Fruit fly (Drosophila melanogaster) whole organism, wandering third instar larva: ENCODE results near the gene Ilp5.

Experiments used
- Abd-B ChIP-seq: fragments of >200 bp; optimal IDR thresholded peaks from 2 replicates; lab custom pipeline; 2017; ENCODE audit warnings: missing biosample characterization, missing genetic modification characterization
- CG32264 ChIP-seq: fragments of 200-800 bp; sonication (Bioruptor generic); optimal IDR thresholded peaks from 2 replicates; lab custom pipeline; 2016; ENCODE audit warnings: missing biosample characterization, missing genetic modification characterization
- CG9705 ChIP-seq: fragments of 200-800 bp; sonication (Bioruptor generic); optimal IDR thresholded peaks from 2 replicates; lab custom pipeline; 2018; ENCODE audit warnings: missing biosample characterization, mild to moderate bottlenecking, missing genetic modification characterization
- CrebA ChIP-seq: fragments of 200-800 bp; sonication (Bioruptor generic); optimal IDR thresholded peaks from 2 replicates; lab custom pipeline; 2016; ENCODE audit warnings: missing biosample characterization, mild to moderate bottlenecking, missing genetic modification characterization, borderline replicate concordance
- Dfd ChIP-seq: fragments of >200 bp; optimal IDR thresholded peaks from 2 replicates; lab custom pipeline; 2017; ENCODE audit warnings: missing biosample characterization, missing genetic modification characterization
- Dif ChIP-seq: fragments of 200-275, 200-300 bp; sonication (Bioruptor generic); optimal IDR thresholded peaks from 2 replicates; lab custom pipeline; 2018; ENCODE audit warnings: missing biosample characterization, missing genetic modification characterization; ENCODE audit not compliant: partially characterized antibody
- GATAd ChIP-seq: sonication (Bioruptor generic); optimal IDR thresholded peaks from 2 replicates; lab custom pipeline; 2016; ENCODE audit warnings: missing biosample characterization, missing genetic modification characterization
- HLH106 ChIP-seq: fragments of 200-800 bp; optimal IDR thresholded peaks from 3 replicates; lab custom pipeline; 2019; ENCODE audit warnings: missing biosample characterization, mild to moderate bottlenecking, missing genetic modification characterization, moderate library complexity
- Hnf4 ChIP-seq: fragments of 200-800 bp; sonication (Bioruptor generic); optimal IDR thresholded peaks from 2 replicates; lab custom pipeline; 2016; ENCODE audit warnings: missing biosample characterization, mild to moderate bottlenecking, missing genetic modification characterization
- Hr78 ChIP-seq: fragments of >200 bp; optimal IDR thresholded peaks from 2 replicates; lab custom pipeline; 2017; ENCODE audit warnings: missing biosample characterization, missing genetic modification characterization
- Hr83 ChIP-seq: fragments of 200-300 bp; sonication (Bioruptor generic); optimal IDR thresholded peaks from 2 replicates; lab custom pipeline; 2016; ENCODE audit warnings: missing biosample characterization, mild to moderate bottlenecking, missing genetic modification characterization, moderate library complexity; ENCODE audit not compliant: poor library complexity, severe bottlenecking
- Jra ChIP-seq: sonication (Bioruptor generic); optimal IDR thresholded peaks from 2 replicates; lab custom pipeline; 2016; ENCODE audit warnings: missing biosample characterization, missing genetic modification characterization
- Mio ChIP-seq: sonication (Bioruptor generic); optimal IDR thresholded peaks from 2 replicates; lab custom pipeline; 2016; ENCODE audit warnings: missing biosample characterization, missing genetic modification characterization
- Myc ChIP-seq: fragments of >200 bp; optimal IDR thresholded peaks from 2 replicates; lab custom pipeline; 2017
- Rel ChIP-seq, 2 experiments: fragments of 200-800 bp; sonication (Bioruptor generic) in 1 of 2; optimal IDR thresholded peaks; 2 replicates in 1 of 2; 3 replicates in 1 of 2; lab custom pipeline; 2016 to 2019; ENCODE audit warnings: mild to moderate bottlenecking in 2 of 2, missing biosample characterization in 2 of 2, missing genetic modification characterization in 2 of 2, moderate library complexity in 1 of 2
- Sp1 ChIP-seq: fragments of 200-800 bp; sonication (Bioruptor generic); optimal IDR thresholded peaks from 3 replicates; lab custom pipeline; 2019; ENCODE audit warnings: missing biosample characterization, mild to moderate bottlenecking, missing genetic modification characterization, moderate library complexity
- Vsx2 ChIP-seq: fragments of 200-300, 225-300 bp; sonication (Bioruptor generic); optimal IDR thresholded peaks from 2 replicates; lab custom pipeline; 2018; ENCODE audit warnings: missing biosample characterization, missing genetic modification characterization; ENCODE audit not compliant: partially characterized antibody
- br ChIP-seq: fragments of 200-800 bp; sonication (Bioruptor generic); optimal IDR thresholded peaks from 2 replicates; lab custom pipeline; 2016; ENCODE audit warnings: missing biosample characterization, missing genetic modification characterization
- brk ChIP-seq: fragments of 200-800 bp; sonication (Bioruptor generic); optimal IDR thresholded peaks from 2 replicates; lab custom pipeline; 2016; ENCODE audit warnings: missing biosample characterization, mild to moderate bottlenecking, missing genetic modification characterization
- dl ChIP-seq, 2 experiments: fragments of 175-275, 200-275 bp in 1 of 2; fragments of 200-275 bp in 1 of 2; sonication (Bioruptor generic); optimal IDR thresholded peaks; lab custom pipeline; 2018; ENCODE audit warnings: mild to moderate bottlenecking in 2 of 2, missing biosample characterization in 2 of 2, missing genetic modification characterization in 2 of 2, moderate library complexity in 2 of 2; ENCODE audit not compliant: partially characterized antibody in 2 of 2, insufficient read depth in 1 of 2
- dmrt93B ChIP-seq: fragments of 200-800 bp; sonication (Bioruptor generic); optimal IDR thresholded peaks from 2 replicates; lab custom pipeline; 2018; ENCODE audit warnings: missing biosample characterization, mild to moderate bottlenecking, missing genetic modification characterization
- dsf ChIP-seq: sonication (Bioruptor generic); optimal IDR thresholded peaks from 2 replicates; lab custom pipeline; 2016; ENCODE audit warnings: missing biosample characterization, missing genetic modification characterization, borderline replicate concordance
- ey ChIP-seq: fragments of 200-800 bp; sonication (Bioruptor generic); optimal IDR thresholded peaks from 2 replicates; lab custom pipeline; 2016; ENCODE audit warnings: missing biosample characterization, missing genetic modification characterization
- foxo ChIP-seq, 2 experiments: fragments of 200-800 bp; sonication (Bioruptor generic); optimal IDR thresholded peaks; 2 replicates in 1 of 2; 3 replicates in 1 of 2; lab custom pipeline; 2016 to 2017; ENCODE audit warnings: missing biosample characterization in 2 of 2, missing genetic modification characterization in 2 of 2
- fru ChIP-seq: fragments of 200-800 bp; sonication (Bioruptor generic); optimal IDR thresholded peaks from 3 replicates; lab custom pipeline; 2016; ENCODE audit warnings: missing biosample characterization, mild to moderate bottlenecking, missing genetic modification characterization
- h ChIP-seq: fragments of 200-800 bp; sonication (Bioruptor generic); optimal IDR thresholded peaks from 3 replicates; lab custom pipeline; 2016; ENCODE audit warnings: missing biosample characterization, mild to moderate bottlenecking, missing genetic modification characterization
- jim ChIP-seq: fragments of 175-275, 200-325 bp; sonication (Bioruptor generic); optimal IDR thresholded peaks from 2 replicates; lab custom pipeline; 2016; ENCODE audit warnings: missing biosample characterization, mild to moderate bottlenecking, missing genetic modification characterization
- pan ChIP-seq: fragments of >200 bp; optimal IDR thresholded peaks from 2 replicates; lab custom pipeline; 2017
- psq ChIP-seq: fragments of 200-800 bp; sonication (Bioruptor generic); optimal IDR thresholded peaks from 3 replicates; lab custom pipeline; 2017; ENCODE audit warnings: missing biosample characterization, mild to moderate bottlenecking, missing genetic modification characterization, moderate library complexity
- rgr ChIP-seq: fragments of 200-800 bp; sonication (Bioruptor generic); optimal IDR thresholded peaks from 3 replicates; lab custom pipeline; 2016; ENCODE audit warnings: missing biosample characterization, mild to moderate bottlenecking, missing genetic modification characterization
- sage ChIP-seq: fragments of 200-800 bp; sonication (Bioruptor generic); optimal IDR thresholded peaks from 2 replicates; lab custom pipeline; 2016; ENCODE audit warnings: missing biosample characterization, mild to moderate bottlenecking, missing genetic modification characterization
- sv ChIP-seq: fragments of 200-800 bp; sonication (Bioruptor generic); optimal IDR thresholded peaks from 3 replicates; lab custom pipeline; 2016; ENCODE audit warnings: missing biosample characterization, missing genetic modification characterization
- tai ChIP-seq: sonication (Bioruptor generic); optimal IDR thresholded peaks from 2 replicates; lab custom pipeline; 2016; ENCODE audit warnings: missing biosample characterization, missing genetic modification characterization
- usp ChIP-seq: fragments of >200 bp; optimal IDR thresholded peaks from 2 replicates; lab custom pipeline; 2017; ENCODE audit warnings: missing biosample characterization, missing genetic modification characterization
- woc ChIP-seq: sonication (Bioruptor generic); optimal IDR thresholded peaks from 2 replicates; lab custom pipeline; 2016; ENCODE audit warnings: missing biosample characterization, mild to moderate bottlenecking, missing genetic modification characterization

The Ilp5 gene

DNA sequence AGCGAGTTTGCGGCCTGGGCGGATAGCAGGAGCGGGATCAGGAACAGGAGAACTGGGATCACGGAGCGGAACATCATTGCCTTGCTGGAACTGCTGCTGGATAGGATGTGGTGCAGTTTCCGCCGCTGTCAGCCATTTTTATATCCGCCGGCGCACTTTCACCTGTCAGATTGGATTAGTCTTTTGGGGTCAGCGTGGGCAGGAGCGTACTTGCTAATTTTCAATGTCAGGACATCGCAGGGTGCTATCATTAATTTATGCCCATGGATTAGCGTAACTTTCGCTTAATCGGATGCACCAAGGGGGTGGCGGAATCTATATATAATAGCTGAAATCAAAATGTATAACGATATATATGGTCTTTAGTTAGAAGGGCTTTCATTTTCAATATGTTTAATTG is at the start of gene Ilp5:
Gene Ilp5, minus strand, starts transcription at position 101 of the 400 bp plus-strand sequence.
- TF ChIP-seq dl (GFP tag; optimal IDR thresholded peaks at IDR 0.05; lab: Kevin White, UChicago; ENCODE audit: insufficient read depth in 1 of 2, partially characterized antibody in 2 of 2) (no peak), CG9705 (GFP tag; lab: Kevin White, UChicago) (no peak), Hr78 (GFP tag; lab: Kevin White, UChicago) (no peak), h (no peak), fru (no peak), Myc (lab: Kevin White, UChicago) (no peak), usp (GFP tag; lab: Kevin White, UChicago) (no peak), sage (GFP tag; lab: Kevin White, UChicago) (no peak), ey (GFP tag; lab: Kevin White, UChicago) (no peak), CrebA (GFP tag; lab: Kevin White, UChicago) (no peak), Jra (GFP tag; lab: Kevin White, UChicago) (no peak), jim (GFP tag; lab: Kevin White, UChicago) (no peak), psq (no peak), sv (GFP tag; lab: Kevin White, UChicago) (no peak)

DNA sequence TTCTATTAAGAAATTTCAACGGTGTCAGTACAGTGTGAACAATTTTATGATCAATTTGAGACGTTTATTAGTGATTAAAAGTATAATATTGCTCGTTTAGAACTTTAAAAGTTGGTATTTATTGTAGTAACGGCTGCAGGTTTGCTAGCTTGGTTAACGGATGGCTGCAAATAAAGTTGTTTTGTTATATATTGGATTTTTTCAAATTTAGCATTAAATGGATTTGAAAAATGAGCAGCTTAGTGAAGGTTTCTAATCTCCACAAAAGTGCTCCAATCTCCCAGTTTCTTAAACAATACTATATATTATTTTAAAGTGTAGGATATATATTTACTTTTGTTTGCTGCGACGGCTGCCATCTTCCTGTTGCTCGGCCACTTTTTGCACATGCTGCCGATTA is 48.3 kb upstream of the Ilp5 start:
- no peak for TF ChIP-seq Hr78 (GFP tag; lab: Kevin White, UChicago)
- no peak for TF ChIP-seq HLH106 (tag; lab: Kevin White, UChicago)
- TF ChIP-seq CG32264 (GFP tag; lab: Kevin White, UChicago), result no peak
- TF ChIP-seq usp (GFP tag; lab: Kevin White, UChicago), result no peak
- no peak for TF ChIP-seq Rel (GFP tag; optimal IDR thresholded peaks at IDR 0.05; lab: Kevin White, UChicago)
- no peak for TF ChIP-seq Rel (tag; optimal IDR thresholded peaks at IDR 0.05; lab: Kevin White, UChicago)
- TF ChIP-seq psq, result no peak
- no peak for TF ChIP-seq Jra (GFP tag; lab: Kevin White, UChicago)
- TF ChIP-seq Vsx2 (GFP tag; lab: Kevin White, UChicago), result no peak
- no peak for TF ChIP-seq CrebA (GFP tag; lab: Kevin White, UChicago)
- no peak for TF ChIP-seq Myc (lab: Kevin White, UChicago)
- TF ChIP-seq Hr83, result no peak
- no peak for TF ChIP-seq brk (GFP tag; lab: Kevin White, UChicago)
- no peak for TF ChIP-seq ey (GFP tag; lab: Kevin White, UChicago)
- no peak for TF ChIP-seq h
- no peak for TF ChIP-seq pan (lab: Kevin White, UChicago)
- TF ChIP-seq foxo (GFP tag; optimal IDR thresholded peaks at IDR 0.05; lab: Kevin White, UChicago), result no peak

DNA sequence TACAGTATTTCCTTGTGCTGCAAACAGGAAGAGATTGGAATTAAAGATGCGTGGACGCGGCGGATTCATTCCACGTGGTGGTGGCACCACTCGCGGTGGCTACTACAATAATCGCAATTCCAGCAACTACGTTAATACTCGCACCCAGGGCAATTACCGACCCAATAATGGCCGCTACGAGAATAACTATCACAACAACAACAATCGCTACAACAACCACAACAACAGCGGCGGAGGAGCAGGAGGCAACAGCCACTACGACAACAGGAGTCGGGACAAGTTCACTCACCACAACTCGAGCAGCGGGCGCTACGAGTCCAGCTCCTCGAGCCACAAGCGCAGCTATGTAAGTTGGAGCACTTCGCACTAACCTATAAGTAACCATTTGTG is 41.4 kb upstream of the Ilp5 start:
- TF ChIP-seq Vsx2 (GFP tag; lab: Kevin White, UChicago) (no peak), dl (GFP tag; optimal IDR thresholded peaks at IDR 0.05; lab: Kevin White, UChicago; ENCODE audit: insufficient read depth in 1 of 2, partially characterized antibody in 2 of 2) (no peak), woc (GFP tag; lab: Kevin White, UChicago) (no peak), CrebA (GFP tag; lab: Kevin White, UChicago) (no peak), GATAd (no peak), rgr (GFP tag; lab: Kevin White, UChicago) (no peak), Myc (lab: Kevin White, UChicago) (no peak), psq (no peak), sage (GFP tag; lab: Kevin White, UChicago) (no peak), Hnf4 (GFP tag; lab: Kevin White, UChicago) (no peak), brk (GFP tag; lab: Kevin White, UChicago) (no peak), pan (lab: Kevin White, UChicago) (no peak), h (no peak), CG9705 (GFP tag; lab: Kevin White, UChicago) (no peak), Sp1 (GFP tag; lab: Kevin White, UChicago) (no peak)

DNA sequence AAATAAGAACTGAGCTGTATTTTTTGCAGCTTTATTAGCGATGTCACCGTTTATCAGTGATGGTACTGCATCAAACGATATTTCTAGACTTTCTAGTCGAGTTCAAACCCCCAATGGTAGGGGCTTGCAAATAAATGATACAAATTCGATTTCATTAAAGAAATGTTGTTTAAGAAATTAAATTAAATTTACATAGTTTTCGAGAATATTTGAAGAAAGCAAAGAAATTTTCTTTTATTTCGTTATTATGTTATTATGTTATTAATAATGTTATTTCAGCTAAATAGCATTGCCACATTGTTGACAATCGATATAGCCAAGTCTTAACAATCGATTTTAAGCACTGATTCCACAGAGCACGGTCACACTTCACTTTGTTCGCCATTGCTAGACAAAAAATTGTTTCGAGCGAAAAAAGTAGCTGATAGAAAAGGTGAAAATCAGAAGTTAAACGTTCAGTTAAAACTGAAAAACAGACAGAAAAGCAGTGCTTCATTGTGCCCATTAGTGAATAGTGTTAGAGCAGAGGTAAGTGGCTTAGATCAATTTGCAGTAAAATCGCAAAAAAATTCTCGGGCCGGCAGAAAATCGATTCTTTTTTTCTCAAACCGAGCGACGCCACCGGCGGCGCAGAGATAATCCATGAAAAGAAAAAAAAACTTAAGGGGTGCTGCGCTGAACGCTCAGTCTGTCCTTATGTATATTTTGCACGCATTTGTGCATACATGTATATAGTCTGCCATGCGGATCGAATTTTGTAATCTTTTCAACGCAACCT is 40.8 kb upstream of the Ilp5 start, which contains the start of the genes iPLA2-VIA and Ciz1:
Gene iPLA2-VIA, minus strand, starts transcription at position 75 of the 778 bp plus-strand sequence.
Gene Ciz1, plus strand, starts transcription at position 365 of the 778 bp plus-strand sequence.
- TF ChIP-seq fru, result no peak
- TF ChIP-seq woc (GFP tag; lab: Kevin White, UChicago), result no peak
- no peak for TF ChIP-seq dmrt93B
- TF ChIP-seq dsf (GFP tag; lab: Kevin White, UChicago), result peak; percentile 24
- TF ChIP-seq psq, result no peak
- no peak for TF ChIP-seq tai
- TF ChIP-seq Dif, result no peak
- TF ChIP-seq Rel (GFP tag; optimal IDR thresholded peaks at IDR 0.05; lab: Kevin White, UChicago), result no peak
- TF ChIP-seq Rel (tag; optimal IDR thresholded peaks at IDR 0.05; lab: Kevin White, UChicago), result no peak
- no peak for TF ChIP-seq CG32264 (GFP tag; lab: Kevin White, UChicago)
- TF ChIP-seq CG9705 (GFP tag; lab: Kevin White, UChicago), result peak; percentile 3
- TF ChIP-seq br (GFP tag; lab: Kevin White, UChicago), result peak; percentile 38
- TF ChIP-seq Mio (GFP tag; lab: Kevin White, UChicago), result no peak
- TF ChIP-seq Sp1 (GFP tag; lab: Kevin White, UChicago), result peak; percentile 9
- peak; percentile 53 for TF ChIP-seq Jra (GFP tag; lab: Kevin White, UChicago)
- TF ChIP-seq foxo (GFP tag; optimal IDR thresholded peaks at IDR 0.05; lab: Kevin White, UChicago), result peak in 1 of 2 experiments; percentile 59
- TF ChIP-seq CrebA (GFP tag; lab: Kevin White, UChicago), result no peak
- TF ChIP-seq Hr83, result peak; percentile 20
- TF ChIP-seq Abd-B (GFP tag; lab: Kevin White, UChicago), result no peak
- no peak for TF ChIP-seq rgr (GFP tag; lab: Kevin White, UChicago)
- peak; percentile 55 for TF ChIP-seq Hnf4 (GFP tag; lab: Kevin White, UChicago)
- no peak for TF ChIP-seq h
- TF ChIP-seq sage (GFP tag; lab: Kevin White, UChicago), result no peak
- TF ChIP-seq ey (GFP tag; lab: Kevin White, UChicago), result peak; percentile 1
- TF ChIP-seq Dfd, result no peak
- TF ChIP-seq GATAd, result no peak
